Fruit fly (Drosophila melanogaster): ENCODE measurements around the gene CG33502.

DNA sequence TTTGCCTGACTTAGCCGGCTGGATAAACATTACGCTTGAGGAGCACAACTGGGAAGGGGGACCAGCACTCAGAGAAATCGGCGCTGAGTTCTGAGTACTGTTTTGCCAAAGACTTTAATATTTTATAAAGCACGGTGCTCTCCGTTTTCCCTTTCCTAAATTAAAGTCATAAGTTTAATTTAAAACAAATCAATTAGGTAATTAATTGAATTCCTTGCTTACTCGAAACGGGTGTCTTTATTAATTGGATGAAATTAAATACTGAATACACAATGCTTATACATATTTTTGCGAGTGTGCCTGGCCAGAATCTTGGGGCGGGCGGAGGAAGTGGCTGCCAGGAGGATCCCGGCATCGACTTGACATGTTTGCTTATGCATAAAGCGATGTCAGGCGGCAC is 21.4 kb downstream of the CG33502 start:
- TF ChIP-seq psq (optimal IDR thresholded peaks at IDR 0.05), result no peak
- TF ChIP-seq ttk (optimal IDR thresholded peaks at IDR 0.05), result no peak
- no peak for TF ChIP-seq insv (optimal IDR thresholded peaks at IDR 0.05)

Measured in Kc167 (cell line).